Fruit fly (Drosophila melanogaster) whole organism, prepupa: ENCODE results near the gene CG13074.

Source experiments
- CG11762 ChIP-seq: fragments of 200-800 bp; sonication (Bioruptor generic); optimal IDR thresholded peaks from 3 replicates; lab custom pipeline; 2016; ENCODE audit warnings: missing biosample characterization, missing genetic modification characterization; ENCODE audit not compliant: insufficient read depth
- CG16779 ChIP-seq: fragments of 200-800 bp; sonication (Bioruptor generic); optimal IDR thresholded peaks from 3 replicates; lab custom pipeline; 2017; ENCODE audit warnings: missing biosample characterization, mild to moderate bottlenecking, missing genetic modification characterization
- CG3032 ChIP-seq: fragments of 200-800 bp; optimal IDR thresholded peaks from 2 replicates; lab custom pipeline; 2019; ENCODE audit warnings: missing biosample characterization, mild to moderate bottlenecking, missing genetic modification characterization, moderate library complexity
- CG6792 ChIP-seq: fragments of 200-800 bp; sonication (Bioruptor generic); optimal IDR thresholded peaks from 3 replicates; lab custom pipeline; 2016; ENCODE audit warnings: missing biosample characterization, missing genetic modification characterization
- CG9139 ChIP-seq: fragments of 200-800 bp; sonication (Bioruptor generic); optimal IDR thresholded peaks from 3 replicates; lab custom pipeline; 2017; ENCODE audit warnings: missing biosample characterization, mild to moderate bottlenecking, missing genetic modification characterization
- Eip75B ChIP-seq: fragments of 200-800 bp; sonication (Bioruptor generic); optimal IDR thresholded peaks from 3 replicates; lab custom pipeline; 2016; ENCODE audit warnings: missing biosample characterization, missing genetic modification characterization
- Ets21C ChIP-seq: fragments of 200-800 bp; sonication (Bioruptor generic); optimal IDR thresholded peaks from 3 replicates; lab custom pipeline; 2016; ENCODE audit warnings: missing biosample characterization, missing genetic modification characterization
- Ets96B ChIP-seq: fragments of 200-800 bp; optimal IDR thresholded peaks from 2 replicates; lab custom pipeline; 2019; ENCODE audit warnings: missing biosample characterization, mild to moderate bottlenecking, missing genetic modification characterization, moderate library complexity
- Sox14 ChIP-seq: fragments of 200-800 bp; sonication (Bioruptor generic); optimal IDR thresholded peaks from 3 replicates; lab custom pipeline; 2016; ENCODE audit warnings: missing biosample characterization, missing genetic modification characterization
- Sox15 ChIP-seq: fragments of 200-800 bp; sonication (Bioruptor generic); optimal IDR thresholded peaks from 3 replicates; lab custom pipeline; 2016; ENCODE audit warnings: missing biosample characterization, missing genetic modification characterization
- acj6 ChIP-seq: fragments of 200-800 bp; sonication (Bioruptor generic); optimal IDR thresholded peaks from 3 replicates; lab custom pipeline; 2016; ENCODE audit warnings: missing biosample characterization, missing genetic modification characterization
- lz ChIP-seq: fragments of 200-800 bp; sonication (Bioruptor generic); optimal IDR thresholded peaks from 3 replicates; lab custom pipeline; 2016; ENCODE audit warnings: missing biosample characterization, missing genetic modification characterization

dm6 chr3L:16141556-16141955 lies 44.3 kb upstream of the CG13074 start:
- TF ChIP-seq Sox15 (GFP tag; lab: Kevin White, UChicago) (no peak), CG16779 (tag; lab: Kevin White, UChicago) (no peak), Eip75B (GFP tag; lab: Kevin White, UChicago) (no peak), CG9139 (GFP tag; lab: Kevin White, UChicago) (no peak), Ets21C (GFP tag; lab: Kevin White, UChicago) (no peak), Ets96B (no peak), CG6792 (GFP tag; lab: Kevin White, UChicago) (no peak), CG11762 (GFP tag; lab: Kevin White, UChicago) (no peak), Sox14 (GFP tag; lab: Kevin White, UChicago) (no peak), CG3032 (tag; lab: Kevin White, UChicago) (no peak), lz (no peak), acj6 (GFP tag; lab: Kevin White, UChicago) (no peak)
